Worm (Caenorhabditis elegans) whole organism, mixed stage, embryonic: ENCODE measurements around the gene C08B6.2.

Source experiments
- elt-1 ChIP-seq: sonication (generic microtip); optimal IDR thresholded peaks from 2 replicates; lab custom pipeline; 2017; ENCODE audit warnings: missing genetic modification characterization, mild to moderate bottlenecking, missing compliant biosample characterization, antibody characterized with exemption, moderate library complexity, borderline replicate concordance; ENCODE audit not compliant: insufficient read depth
- flh-1 ChIP-seq: fragments of 200-800 bp; sonication (Bioruptor generic); optimal IDR thresholded peaks from 2 replicates; lab custom pipeline; 2018; ENCODE audit warnings: mild to moderate bottlenecking, missing genetic modification characterization, moderate library complexity, missing compliant biosample characterization
- lin-13 ChIP-seq: fragments of 150-350 bp; optimal IDR thresholded peaks from 2 replicates; lab custom pipeline; 2014; ENCODE audit warnings: missing biosample characterization, missing genetic modification characterization
- mep-1 ChIP-seq: fragments of 150-350 bp; optimal IDR thresholded peaks from 2 replicates; lab custom pipeline; 2017; ENCODE audit warnings: missing biosample characterization, missing genetic modification reagents, missing genetic modification characterization, inconsistent platforms
- mls-2 ChIP-seq: sonication (generic microtip); optimal IDR thresholded peaks from 2 replicates; lab custom pipeline; 2016; ENCODE audit warnings: mild to moderate bottlenecking, missing genetic modification characterization, moderate library complexity, missing compliant biosample characterization
- nhr-237 ChIP-seq: fragments of 150-350 bp; optimal IDR thresholded peaks from 2 replicates; lab custom pipeline; 2014; ENCODE audit warnings: missing biosample characterization, missing genetic modification characterization
- nhr-28 ChIP-seq: fragments of 150-350 bp; optimal IDR thresholded peaks from 2 replicates; lab custom pipeline; 2014; ENCODE audit warnings: missing biosample characterization, missing genetic modification characterization
- nhr-76 ChIP-seq: sonication (generic microtip); optimal IDR thresholded peaks from 2 replicates; lab custom pipeline; 2017; ENCODE audit warnings: missing biosample characterization, missing genetic modification characterization
- pha-4 ChIP-seq: fragments of 150-350 bp; optimal IDR thresholded peaks from 2 replicates; lab custom pipeline; 2018; ENCODE audit warnings: missing biosample characterization, missing genetic modification reagents, missing genetic modification characterization
- snpc-4 ChIP-seq: fragments of 150-350 bp; optimal IDR thresholded peaks from 2 replicates; lab custom pipeline; 2014; ENCODE audit warnings: missing biosample characterization, missing genetic modification characterization
- sptf-1 ChIP-seq: sonication (generic microtip); optimal IDR thresholded peaks from 2 replicates; lab custom pipeline; 2017; ENCODE audit warnings: mild to moderate bottlenecking, missing genetic modification characterization, moderate library complexity, missing compliant biosample characterization
- unc-120 ChIP-seq: sonication (generic microtip); optimal IDR thresholded peaks from 2 replicates; lab custom pipeline; 2017; ENCODE audit warnings: missing genetic modification characterization, missing compliant biosample characterization; ENCODE audit not compliant: poor library complexity, severe bottlenecking
- unc-39 ChIP-seq: fragments of 150-350 bp; optimal IDR thresholded peaks from 2 replicates; lab custom pipeline; 2014; ENCODE audit warnings: missing biosample characterization, missing genetic modification characterization
- unc-62 ChIP-seq: fragments of 150-350 bp; optimal IDR thresholded peaks from 2 replicates; lab custom pipeline; 2014; ENCODE audit warnings: missing biosample characterization, missing genetic modification reagents, missing genetic modification characterization

ce11 chrV:10072721-10073120 is 32.8 kb upstream of the C08B6.2 start:
- no peak for TF ChIP-seq snpc-4 (tag; lab: Kevin White, UChicago)
- TF ChIP-seq unc-39, result no peak
- TF ChIP-seq nhr-237 (tag; lab: Kevin White, UChicago), result no peak
- no peak for TF ChIP-seq lin-13 (tag; lab: Kevin White, UChicago)
- no peak for TF ChIP-seq nhr-76 (tag; lab: Kevin White, UChicago)
- no peak for TF ChIP-seq mep-1 (tag; lab: Kevin White, UChicago)
- no peak for TF ChIP-seq unc-62 (GFP tag; lab: Kevin White, UChicago)
- TF ChIP-seq flh-1 (GFP tag; lab: Kevin White, UChicago), result no peak
- no peak for TF ChIP-seq mls-2 (tag; lab: Kevin White, UChicago)
- no peak for TF ChIP-seq sptf-1 (tag; lab: Kevin White, UChicago)
- TF ChIP-seq unc-120, result no peak
- no peak for TF ChIP-seq pha-4 (tag; lab: Kevin White, UChicago)
- TF ChIP-seq nhr-28 (tag; lab: Kevin White, UChicago), result no peak
- TF ChIP-seq elt-1, result no peak
